Worm (Caenorhabditis elegans): ENCODE measurements around the gene glo-4.

DNA sequence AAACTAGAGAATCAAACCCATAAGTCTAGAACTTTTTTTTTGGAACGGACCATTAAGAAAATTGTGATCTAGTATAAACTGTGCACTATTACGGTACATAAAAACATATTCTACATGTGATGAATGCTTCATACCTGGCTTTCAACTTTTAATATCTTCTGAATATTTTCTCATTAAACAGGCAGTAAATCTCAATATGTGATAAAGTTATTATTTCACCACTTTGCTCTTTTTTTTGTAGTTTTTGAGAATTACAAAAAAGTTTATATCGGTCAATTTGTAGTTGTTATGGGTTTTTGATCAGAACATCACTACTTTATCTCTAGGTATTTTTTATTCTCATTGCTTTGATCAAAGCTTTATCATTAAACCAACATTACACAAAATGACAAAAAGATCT lies 18.6 kb downstream of the glo-4 start:
- no peak for TF ChIP-seq ama-1 (optimal IDR thresholded peaks at IDR 0.05)
- no peak for TF ChIP-seq ama-1 (GFP tag; optimal IDR thresholded peaks at IDR 0.05)
- TF ChIP-seq ztf-26 (tag; optimal IDR thresholded peaks at IDR 0.05): no peak
- TF ChIP-seq ztf-6 (GFP tag; IDR thresholded peaks at IDR 0.05): no peak
- no peak for TF ChIP-seq F52B5.7 (tag; optimal IDR thresholded peaks at IDR 0.05)
- no peak for TF ChIP-seq lag-1 (GFP tag; IDR thresholded peaks at IDR 0.05)
- TF ChIP-seq bed-2 (GFP tag; IDR thresholded peaks at IDR 0.05): no peak
- TF ChIP-seq Y53F4B.3 (GFP tag; IDR thresholded peaks at IDR 0.05): no peak
